Fruit fly (Drosophila melanogaster): ENCODE results near the gene Noc1.
A peak's percentile ranks its signal among the peaks of the same experiment; 100 is the strongest.

Gene Noc1

DNA sequence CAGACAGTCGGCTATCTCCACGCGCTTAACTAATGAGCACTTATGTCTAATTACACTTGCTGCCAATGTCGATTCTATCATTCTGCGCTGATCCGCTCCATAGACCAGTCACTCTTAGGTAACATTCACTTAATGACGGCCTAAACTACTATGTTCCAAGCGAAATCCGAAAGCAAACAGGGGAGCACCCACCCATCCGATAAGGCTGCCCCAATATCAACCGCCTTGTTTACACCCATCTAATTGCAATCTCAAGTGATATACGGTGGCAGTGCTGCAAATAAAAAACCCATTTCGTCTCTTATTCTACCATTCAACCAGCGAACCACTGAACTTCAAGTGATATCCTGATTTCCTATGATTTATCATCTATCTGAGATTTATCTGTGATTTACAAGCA, 25.2 kb upstream of the Noc1 start (continued):
- TF ChIP-seq CG18476 (GFP tag; optimal IDR thresholded peaks at IDR 0.05) (no peak), Rfx (GFP tag; IDR thresholded peaks at IDR 0.05) (peak; percentile 31; the same call in 1 of the 2 replicates), emc (GFP tag; optimal IDR thresholded peaks at IDR 0.05) (no peak), CG11247 (GFP tag; IDR thresholded peaks at IDR 0.05) (no peak), vfl (GFP tag; optimal IDR thresholded peaks at IDR 0.05) (no peak), HmgZ (tag; optimal IDR thresholded peaks at IDR 0.05) (peak; percentile 11), oc (tag; optimal IDR thresholded peaks at IDR 0.05) (no peak), CG1832 (GFP tag; optimal IDR thresholded peaks at IDR 0.05) (no peak), cad (GFP tag; optimal IDR thresholded peaks at IDR 0.05) (no peak), Asciz (GFP tag; optimal IDR thresholded peaks at IDR 0.05) (peak; percentile 34), CG11398 (GFP tag; optimal IDR thresholded peaks at IDR 0.05) (no peak), sqz (GFP tag; optimal IDR thresholded peaks at IDR 0.05) (no peak), onecut (GFP tag; IDR thresholded peaks at IDR 0.05) (no peak), jumu (GFP tag; optimal IDR thresholded peaks at IDR 0.05) (no peak), CG2678 (tag; optimal IDR thresholded peaks at IDR 0.05) (peak; percentile 59), CG16779 (GFP tag; IDR thresholded peaks at IDR 0.05) (peak; percentile 59; the same call in 1 of the 2 replicates), gcm2 (GFP tag; optimal IDR thresholded peaks at IDR 0.05) (no peak), sob (GFP tag; IDR thresholded peaks at IDR 0.05) (peak; percentile 45; the same call in 1 of the 2 replicates), Opbp (GFP tag; IDR thresholded peaks at IDR 0.05; ENCODE audit: partially characterized antibody) (no peak), Bteb2 (GFP tag; optimal IDR thresholded peaks at IDR 0.05) (no peak), CG31388 (GFP tag; optimal IDR thresholded peaks at IDR 0.05) (no peak), CG17912 (GFP tag; optimal IDR thresholded peaks at IDR 0.05) (peak; percentile 18), CG7786 (GFP tag; optimal IDR thresholded peaks at IDR 0.05) (no peak), CG1792 (GFP tag; optimal IDR thresholded peaks at IDR 0.05) (no peak), grau (tag; optimal IDR thresholded peaks at IDR 0.05) (peak; percentile 5), CG1233 (GFP tag; optimal IDR thresholded peaks at IDR 0.05) (peak; percentile 6), D19B (GFP tag; optimal IDR thresholded peaks at IDR 0.05) (no peak), btn (GFP tag; optimal IDR thresholded peaks at IDR 0.05) (no peak), CG2199 (GFP tag; IDR thresholded peaks at IDR 0.05) (no peak), dysf (GFP tag; IDR thresholded peaks at IDR 0.05) (no peak), sr (GFP tag; IDR thresholded peaks at IDR 0.05) (no peak), CG18262 (tag; optimal IDR thresholded peaks at IDR 0.05) (no peak), Six4 (GFP tag; optimal IDR thresholded peaks at IDR 0.05) (no peak), MESR4 (GFP tag; optimal IDR thresholded peaks at IDR 0.05) (no peak), CG12299 (tag; optimal IDR thresholded peaks at IDR 0.05) (no peak), CG10654 (GFP tag; optimal IDR thresholded peaks at IDR 0.05) (no peak), TFAM (GFP tag; optimal IDR thresholded peaks at IDR 0.05) (no peak), sc (optimal IDR thresholded peaks at IDR 0.05) (no peak), sc (GFP tag; optimal IDR thresholded peaks at IDR 0.05) (no peak), bigmax (GFP tag; optimal IDR thresholded peaks at IDR 0.05) (no peak), ap (GFP tag; IDR thresholded peaks at IDR 0.05) (no peak), CG3065 (GFP tag; optimal IDR thresholded peaks at IDR 0.05) (no peak), Doc3 (GFP tag; IDR thresholded peaks at IDR 0.05; ENCODE audit: partially characterized antibody) (no peak), sima (GFP tag; optimal IDR thresholded peaks at IDR 0.05) (no peak), CG4282 (GFP tag; optimal IDR thresholded peaks at IDR 0.05) (no peak), Chrac-16 (GFP tag; optimal IDR thresholded peaks at IDR 0.05) (no peak), CG10209 (GFP tag; optimal IDR thresholded peaks at IDR 0.05) (peak; percentile 29), hth (optimal IDR thresholded peaks at IDR 0.05) (no peak), CG18764 (GFP tag; optimal IDR thresholded peaks at IDR 0.05) (no peak), Doc2 (GFP tag; IDR thresholded peaks at IDR 0.05) (no peak), Med (GFP tag) (peak; percentile 42), cwo (GFP tag; optimal IDR thresholded peaks at IDR 0.05) (peak; percentile 8), Eip74EF (GFP tag; optimal IDR thresholded peaks at IDR 0.05) (no peak)
